Worm (Caenorhabditis elegans): ENCODE results near the gene chil-6.

chil-6 gene

ce11 chrII:9855620-9856019 is 2.1 kb downstream of the chil-6 start, which contains the start of gene chil-4:
Gene chil-4, minus strand, starts transcription at chrII:9855720.
- TF ChIP-seq scrt-1 (GFP tag; IDR thresholded peaks at IDR 0.05) (no peak), tbx-37 (GFP tag; conservative IDR thresholded peaks at IDR 0.05) (no peak), ets-7 (tag; optimal IDR thresholded peaks at IDR 0.05) (no peak), hmg-4 (GFP tag; optimal IDR thresholded peaks at IDR 0.05) (no peak), flt-1 (GFP tag; IDR thresholded peaks at IDR 0.05) (no peak), aly-1 (tag; optimal IDR thresholded peaks at IDR 0.05) (no peak), hnd-1 (tag; optimal IDR thresholded peaks at IDR 0.05) (no peak), F13C5.2 (tag; optimal IDR thresholded peaks at IDR 0.05) (no peak), sea-1 (GFP tag; conservative IDR thresholded peaks at IDR 0.05) (no peak), ama-1 (optimal IDR thresholded peaks at IDR 0.05) (no peak), B0310.2 (tag; optimal IDR thresholded peaks at IDR 0.05) (no peak), hmbx-1 (tag; optimal IDR thresholded peaks at IDR 0.05) (no peak), tbx-11 (GFP tag; IDR thresholded peaks at IDR 0.05) (no peak), tra-4 (tag; optimal IDR thresholded peaks at IDR 0.05) (no peak), ceh-36 (tag; optimal IDR thresholded peaks at IDR 0.05) (no peak), pes-1 (GFP tag; IDR thresholded peaks at IDR 0.05) (no peak), ceh-13 (GFP tag; optimal IDR thresholded peaks at IDR 0.05) (no peak)

ce11 chrII:9850945-9851344 is 6.7 kb downstream of the chil-6 start, which contains the start of gene ZK938.10:
Gene ZK938.10, minus strand, starts transcription at chrII:9851045.
- TF ChIP-seq F13C5.2 (tag; optimal IDR thresholded peaks at IDR 0.05), result no peak
- TF ChIP-seq scrt-1 (GFP tag; IDR thresholded peaks at IDR 0.05), result no peak
- no peak for TF ChIP-seq ceh-36 (tag; optimal IDR thresholded peaks at IDR 0.05)
- TF ChIP-seq sea-1 (GFP tag; conservative IDR thresholded peaks at IDR 0.05), result no peak

ce11 chrII:9849497-9849896 is 8.2 kb downstream of the chil-6 start, which contains the start of gene old-2:
Gene old-2, minus strand, starts transcription at chrII:9849597.
- TF ChIP-seq scrt-1 (GFP tag; IDR thresholded peaks at IDR 0.05) (no peak), ceh-36 (tag; optimal IDR thresholded peaks at IDR 0.05) (no peak), hmg-4 (GFP tag; optimal IDR thresholded peaks at IDR 0.05) (no peak), F13C5.2 (tag; optimal IDR thresholded peaks at IDR 0.05) (no peak), aly-1 (tag; optimal IDR thresholded peaks at IDR 0.05) (no peak), ama-1 (optimal IDR thresholded peaks at IDR 0.05) (no peak), hmbx-1 (tag; optimal IDR thresholded peaks at IDR 0.05) (no peak), tra-4 (tag; optimal IDR thresholded peaks at IDR 0.05) (no peak), B0310.2 (tag; optimal IDR thresholded peaks at IDR 0.05) (no peak), ets-7 (tag; optimal IDR thresholded peaks at IDR 0.05) (no peak), tbx-37 (GFP tag; conservative IDR thresholded peaks at IDR 0.05) (no peak), pes-1 (GFP tag; IDR thresholded peaks at IDR 0.05) (no peak), hnd-1 (tag; optimal IDR thresholded peaks at IDR 0.05) (no peak), tbx-11 (GFP tag; IDR thresholded peaks at IDR 0.05) (no peak), ceh-13 (GFP tag; optimal IDR thresholded peaks at IDR 0.05) (no peak), flt-1 (GFP tag; IDR thresholded peaks at IDR 0.05) (no peak), sea-1 (GFP tag; conservative IDR thresholded peaks at IDR 0.05) (no peak)

- TF ChIP-seq hmbx-1 (tag; optimal IDR thresholded peaks at IDR 0.05) (no peak), sea-1 (GFP tag; conservative IDR thresholded peaks at IDR 0.05) (no peak), F13C5.2 (tag; optimal IDR thresholded peaks at IDR 0.05) (no peak), hmg-4 (GFP tag; optimal IDR thresholded peaks at IDR 0.05) (no peak), aly-1 (tag; optimal IDR thresholded peaks at IDR 0.05) (no peak), tra-4 (tag; optimal IDR thresholded peaks at IDR 0.05) (no peak), tbx-11 (GFP tag; IDR thresholded peaks at IDR 0.05) (no peak), B0310.2 (tag; optimal IDR thresholded peaks at IDR 0.05) (no peak), scrt-1 (GFP tag; IDR thresholded peaks at IDR 0.05) (no peak), ets-7 (tag; optimal IDR thresholded peaks at IDR 0.05) (no peak), ama-1 (optimal IDR thresholded peaks at IDR 0.05) (no peak), flt-1 (GFP tag; IDR thresholded peaks at IDR 0.05) (no peak), pes-1 (GFP tag; IDR thresholded peaks at IDR 0.05) (no peak), ceh-13 (GFP tag; optimal IDR thresholded peaks at IDR 0.05) (no peak), hnd-1 (tag; optimal IDR thresholded peaks at IDR 0.05) (no peak), ceh-36 (tag; optimal IDR thresholded peaks at IDR 0.05) (no peak), tbx-37 (GFP tag; conservative IDR thresholded peaks at IDR 0.05) (no peak)
Measured at ce11 chrII:9845239-9845638, 12.5 kb downstream of the chil-6 start, which contains the start of gene chil-9. Gene chil-9, minus strand, starts transcription at chrII:9845339.

- TF ChIP-seq tbx-37 (GFP tag; conservative IDR thresholded peaks at IDR 0.05), result no peak
Measured at ce11 chrII:9841985-9842505, 15.6 kb downstream of the chil-6 start, which contains the start of gene rnh-1.2. Gene rnh-1.2, minus strand, starts transcription at chrII:9842035.

- TF ChIP-seq tra-4 (tag; optimal IDR thresholded peaks at IDR 0.05) (no peak), tbx-11 (GFP tag; IDR thresholded peaks at IDR 0.05) (no peak), B0310.2 (tag; optimal IDR thresholded peaks at IDR 0.05) (no peak), tbx-37 (GFP tag; conservative IDR thresholded peaks at IDR 0.05) (no peak), hmbx-1 (tag; optimal IDR thresholded peaks at IDR 0.05) (no peak)
Measured at ce11 chrII:9840313-9840712, 17.4 kb downstream of the chil-6 start, which contains the start of gene ZK938.11. Gene ZK938.11, minus strand, starts transcription at chrII:9840413.

- no peak for TF ChIP-seq scrt-1 (GFP tag; IDR thresholded peaks at IDR 0.05)
- no peak for TF ChIP-seq tra-4 (tag; optimal IDR thresholded peaks at IDR 0.05)
- no peak for TF ChIP-seq ets-7 (tag; optimal IDR thresholded peaks at IDR 0.05)
- no peak for TF ChIP-seq sea-1 (GFP tag; conservative IDR thresholded peaks at IDR 0.05)
- TF ChIP-seq hmbx-1 (tag; optimal IDR thresholded peaks at IDR 0.05), result no peak
- TF ChIP-seq tbx-11 (GFP tag; IDR thresholded peaks at IDR 0.05), result no peak
- TF ChIP-seq tbx-37 (GFP tag; conservative IDR thresholded peaks at IDR 0.05), result no peak
- no peak for TF ChIP-seq pes-1 (GFP tag; IDR thresholded peaks at IDR 0.05)
- TF ChIP-seq ceh-13 (GFP tag; optimal IDR thresholded peaks at IDR 0.05), result no peak
- no peak for TF ChIP-seq ceh-36 (tag; optimal IDR thresholded peaks at IDR 0.05)
- TF ChIP-seq hnd-1 (tag; optimal IDR thresholded peaks at IDR 0.05), result no peak
- TF ChIP-seq B0310.2 (tag; optimal IDR thresholded peaks at IDR 0.05), result no peak
- TF ChIP-seq F13C5.2 (tag; optimal IDR thresholded peaks at IDR 0.05), result no peak
Measured at ce11 chrII:9838260-9838935, 19.3 kb downstream of the chil-6 start, which contains the start of gene arrd-4. Gene arrd-4, minus strand, starts transcription at chrII:9838310.
